Worm (Caenorhabditis elegans) whole organism, L3 larva: ENCODE measurements around the gene lin-23.

ENCODE experiments used
- egl-27 ChIP-seq: sonication (generic microtip); optimal IDR thresholded peaks from 4 replicates; lab custom pipeline; 2017; ENCODE audit warnings: missing biosample characterization, missing genetic modification reagents, missing genetic modification characterization
- lin-15B ChIP-seq: fragments of 150-350 bp; optimal IDR thresholded peaks from 2 replicates; lab custom pipeline; 2014; ENCODE audit warnings: missing biosample characterization, missing genetic modification characterization
- nhr-237 ChIP-seq: fragments of 150-350 bp; optimal IDR thresholded peaks from 2 replicates; lab custom pipeline; 2014; ENCODE audit warnings: missing biosample characterization, missing genetic modification characterization
- nhr-25 ChIP-seq: sonication (generic microtip); optimal IDR thresholded peaks from 2 replicates; lab custom pipeline; 2017; ENCODE audit warnings: missing biosample characterization, missing genetic modification characterization
- pha-4 ChIP-seq: fragments of 150-350 bp; optimal IDR thresholded peaks from 2 replicates; lab custom pipeline; 2014; ENCODE audit warnings: missing biosample characterization, missing genetic modification reagents, missing genetic modification characterization
- unc-62 ChIP-seq: fragments of 150-350 bp; sonication (generic microtip); optimal IDR thresholded peaks from 4 replicates; lab custom pipeline; 2014; ENCODE audit warnings: missing biosample characterization, missing genetic modification reagents, missing genetic modification characterization

ce11 chrII:6327317-6327716, 43.8 kb upstream of the lin-23 start:
- no peak for TF ChIP-seq nhr-25 (tag; lab: Kevin White, UChicago)
- no peak for TF ChIP-seq unc-62 (GFP tag; lab: Kevin White, UChicago)
- TF ChIP-seq pha-4 (tag; lab: Kevin White, UChicago): peak; percentile 41
- no peak for TF ChIP-seq nhr-237 (tag; lab: Kevin White, UChicago)
- no peak for TF ChIP-seq egl-27 (tag; lab: Kevin White, UChicago)
- TF ChIP-seq lin-15B: no peak
